Fruit fly (Drosophila melanogaster) S2 (cell line): ENCODE data around the gene gish.

Source experiments
- CG8478 ChIP-seq: fragments of >200 bp; optimal IDR thresholded peaks from 2 replicates; lab custom pipeline; 2018
- CTCF ChIP-seq, 2 experiments: fragments of >200 bp; optimal IDR thresholded peaks; 2 replicates each; lab custom pipeline; 2018

- TF ChIP-seq CG8478 (lab: Kevin White, UChicago) (no peak), CTCF (optimal IDR thresholded peaks at IDR 0.05; lab: Kevin White, UChicago) (no peak)
Observed at dm6 chr3R:16308057-16308456, 35.8 kb downstream of the gish start.
